Worm (Caenorhabditis elegans) whole organism, young adult: ENCODE data around the gene his-59.

Experiments
- nfyb-1 ChIP-seq: fragments of 200-800 bp; sonication (Bioruptor generic); IDR thresholded peaks from 2 replicates; pipeline ENCODE4 v1.3.6; 2022; ENCODE audit warnings: missing genetic modification reagents, missing genetic modification characterization, missing compliant biosample characterization
- snpc-4 ChIP-seq, 5 experiments: fragments of 150-350 bp in 1 of 5; sonication (generic microtip) in 4 of 5; optimal IDR thresholded peaks; 2 replicates each; lab custom pipeline; 2014 to 2018; ENCODE audit warnings: missing genetic modification characterization in 5 of 5, missing biosample characterization in 3 of 5, antibody characterized with exemption in 2 of 5, mild to moderate bottlenecking in 2 of 5, missing compliant biosample characterization in 2 of 5, missing genotype in 2 of 5, moderate library complexity in 2 of 5, missing genetic modification reagents in 1 of 5
- sptf-2 ChIP-seq: fragments of 200-800 bp; sonication (Bioruptor generic); optimal IDR thresholded peaks from 2 replicates; lab custom pipeline; 2018; ENCODE audit warnings: mild to moderate bottlenecking, missing genetic modification characterization, missing compliant biosample characterization
- zim-3 ChIP-seq: sonication (generic microtip); optimal IDR thresholded peaks from 2 replicates; lab custom pipeline; 2017; ENCODE audit warnings: mild to moderate bottlenecking, missing genetic modification characterization, moderate library complexity, missing compliant biosample characterization

- TF ChIP-seq nfyb-1 (GFP tag; lab: Robert Waterston, UW) (no peak), sptf-2 (no peak), zim-3 (tag; lab: Kevin White, UChicago) (no peak), snpc-4 (GFP tag; optimal IDR thresholded peaks at IDR 0.05; lab: Kevin White, UChicago) (no peak), snpc-4 (tag; optimal IDR thresholded peaks at IDR 0.05; lab: Kevin White, UChicago) (no peak)
These were observed 20.8 kb downstream of the his-59 start for ce11 chrIV:7508850-7509249.
